Fruit fly (Drosophila melanogaster) whole organism, adult: Measurements from ENCODE around the gene CG17261.

ENCODE experiments used
- CG11617 ChIP-seq: fragments of 200-800 bp; sonication (Bioruptor generic); optimal IDR thresholded peaks from 2 replicates; lab custom pipeline; 2017; ENCODE audit warnings: mild to moderate bottlenecking, missing biosample characterization, missing genetic modification reagents, missing genetic modification characterization
- CG12768 ChIP-seq: fragments of 200-800 bp; sonication (Bioruptor generic); optimal IDR thresholded peaks from 2 replicates; lab custom pipeline; 2017; ENCODE audit warnings: missing biosample characterization, missing genetic modification characterization, mild to moderate bottlenecking, moderate library complexity, missing genetic modification reagents
- bab1 ChIP-seq: fragments of 200-800 bp; sonication (Bioruptor generic); optimal IDR thresholded peaks from 3 replicates; lab custom pipeline; 2019; ENCODE audit warnings: missing biosample characterization, mild to moderate bottlenecking, missing genetic modification characterization, moderate library complexity
- ovo ChIP-seq: fragments of 200-800 bp; sonication (Bioruptor generic); optimal IDR thresholded peaks from 2 replicates; lab custom pipeline; 2016; ENCODE audit warnings: missing biosample characterization, missing genetic modification characterization
- tj ChIP-seq: fragments of 200-800 bp; sonication (Bioruptor generic); optimal IDR thresholded peaks from 3 replicates; lab custom pipeline; 2017; ENCODE audit warnings: missing biosample characterization, mild to moderate bottlenecking, missing genetic modification characterization, moderate library complexity
- toe ChIP-seq: fragments of 200-800 bp; sonication (Bioruptor generic); optimal IDR thresholded peaks from 2 replicates; lab custom pipeline; 2016; ENCODE audit warnings: missing biosample characterization, missing genetic modification characterization

DNA sequence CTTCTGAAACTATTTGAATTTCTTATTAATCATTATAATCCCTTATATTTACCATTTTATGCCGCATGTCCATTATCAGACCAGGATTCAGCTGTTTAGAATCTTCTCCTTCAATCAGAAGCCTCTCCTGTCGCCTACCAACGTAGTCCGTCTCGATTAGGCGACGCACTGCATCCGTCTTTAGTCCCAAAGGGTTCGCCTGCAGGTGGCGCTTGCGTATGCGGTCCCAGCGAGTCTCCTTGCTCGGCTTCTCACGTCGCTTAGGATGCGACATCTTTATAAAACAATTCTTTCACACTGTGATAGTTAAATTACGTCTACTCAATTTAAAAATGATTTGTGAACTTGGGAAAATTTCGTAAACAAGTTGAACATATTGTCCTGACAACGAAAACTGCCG lies 7.4 kb upstream of the CG17261 start, which contains the start of gene CG17258:
- TF ChIP-seq tj (GFP tag; lab: Kevin White, UChicago) (no peak), CG12768 (GFP tag; lab: Kevin White, UChicago) (no peak), toe (no peak), bab1 (no peak), ovo (GFP tag; lab: Kevin White, UChicago) (no peak), CG11617 (GFP tag; lab: Kevin White, UChicago) (no peak)
